Worm (Caenorhabditis elegans): Measurements from ENCODE around the gene shc-3.

ce11 chrX:13754498-13754897 is 37.2 kb downstream of the shc-3 start:
- TF ChIP-seq nhr-10 (tag; optimal IDR thresholded peaks at IDR 0.05) = no peak
- no peak for TF ChIP-seq mbf-1 (tag; optimal IDR thresholded peaks at IDR 0.05)
- TF ChIP-seq sem-4 (tag; optimal IDR thresholded peaks at IDR 0.05) = no peak
- TF ChIP-seq elt-3 (tag; optimal IDR thresholded peaks at IDR 0.05) = no peak
- TF ChIP-seq ztf-1 (GFP tag; conservative IDR thresholded peaks at IDR 0.05) = no peak
